Worm (Caenorhabditis elegans) whole organism, L2 larva: ENCODE data around the gene nmr-2.

Source experiments
- egl-27 ChIP-seq: sonication (generic microtip); optimal IDR thresholded peaks from 3 replicates; lab custom pipeline; 2017; ENCODE audit warnings: missing biosample characterization, missing genetic modification reagents, missing genetic modification characterization
- mdl-1 ChIP-seq, 2 experiments: fragments of 150-350 bp in 1 of 2; sonication (generic microtip) in 1 of 2; optimal IDR thresholded peaks; 2 replicates each; lab custom pipeline; 2017; ENCODE audit warnings: missing biosample characterization in 2 of 2, missing genetic modification characterization in 2 of 2
- unc-39 ChIP-seq: fragments of 150-350 bp; optimal IDR thresholded peaks from 2 replicates; lab custom pipeline; 2014; ENCODE audit warnings: missing biosample characterization, missing genetic modification characterization

- no peak for TF ChIP-seq unc-39 (tag; lab: Kevin White, UChicago)
- TF ChIP-seq egl-27 (tag; lab: Kevin White, UChicago) = no peak
- no peak for TF ChIP-seq mdl-1 (tag; optimal IDR thresholded peaks at IDR 0.05; lab: Kevin White, UChicago)
Observed at ce11 chrV:15051720-15052119, 40.3 kb upstream of the nmr-2 start.
